Fruit fly (Drosophila melanogaster) whole organism, embryonic: ENCODE data around the gene PIG-S.
A peak's percentile ranks its signal among the peaks of the same experiment; 100 is the strongest.

Experiments used
- CG10321 ChIP-seq: fragments of 200-800 bp; sonication (Bioruptor generic); IDR thresholded peaks from 2 replicates; pipeline ENCODE4 v1.3.6; 2022; ENCODE audit warnings: missing biosample characterization, missing genetic modification characterization
- CG11093 ChIP-seq: fragments of 200-800 bp; sonication (Bioruptor generic); IDR thresholded peaks from 3 replicates; pipeline ENCODE4 v1.3.6; 2022; ENCODE audit warnings: missing biosample characterization, missing genetic modification characterization
- CG11398 ChIP-seq: fragments of 200-800 bp; sonication (Bioruptor generic); optimal IDR thresholded peaks from 2 replicates; lab custom pipeline; 2016; ENCODE audit warnings: missing biosample characterization, missing genetic modification characterization
- CG12744 ChIP-seq: fragments of 200-800 bp; sonication (Bioruptor generic); optimal IDR thresholded peaks from 2 replicates; lab custom pipeline; 2016; ENCODE audit warnings: missing biosample characterization, missing genetic modification characterization
- CG17359 ChIP-seq: fragments of 200-800 bp; sonication (Bioruptor generic); optimal IDR thresholded peaks from 3 replicates; lab custom pipeline; 2018; ENCODE audit warnings: missing biosample characterization, mild to moderate bottlenecking, missing genetic modification characterization, moderate library complexity
- CG18476 ChIP-seq: fragments of 200-800 bp; sonication (Bioruptor generic); optimal IDR thresholded peaks from 2 replicates; lab custom pipeline; 2016; ENCODE audit warnings: missing biosample characterization, mild to moderate bottlenecking, missing genetic modification characterization
- CG2202 ChIP-seq: fragments of 200-800 bp; sonication (Bioruptor generic); optimal IDR thresholded peaks from 2 replicates; lab custom pipeline; 2018; ENCODE audit warnings: missing biosample characterization, mild to moderate bottlenecking, missing genetic modification characterization
- CG31365 ChIP-seq: fragments of 200-800 bp; sonication (Bioruptor generic); optimal IDR thresholded peaks from 2 replicates; lab custom pipeline; 2018; ENCODE audit warnings: missing biosample characterization, mild to moderate bottlenecking, missing genetic modification characterization
- CG3281 ChIP-seq: fragments of 200-800 bp; sonication (Bioruptor generic); optimal IDR thresholded peaks from 3 replicates; lab custom pipeline; 2017; ENCODE audit warnings: missing biosample characterization, mild to moderate bottlenecking, missing genetic modification characterization
- CG3838 ChIP-seq: fragments of 200-800 bp; sonication (Bioruptor generic); optimal IDR thresholded peaks from 3 replicates; lab custom pipeline; 2016; ENCODE audit warnings: missing biosample characterization, missing genetic modification characterization
- CG4820 ChIP-seq: fragments of 200-800 bp; sonication (Bioruptor generic); optimal IDR thresholded peaks from 3 replicates; lab custom pipeline; 2016; ENCODE audit warnings: missing biosample characterization, missing genetic modification characterization
- CG7786 ChIP-seq: fragments of 200-800 bp; sonication (Bioruptor generic); optimal IDR thresholded peaks from 2 replicates; lab custom pipeline; 2016; ENCODE audit warnings: missing biosample characterization, missing genetic modification characterization
- CG9609 ChIP-seq: fragments of 200-800 bp; sonication (Bioruptor generic); optimal IDR thresholded peaks from 3 replicates; lab custom pipeline; 2016; ENCODE audit warnings: missing biosample characterization, missing genetic modification characterization
- CG9817 ChIP-seq: fragments of 200-800 bp; sonication (Bioruptor generic); optimal IDR thresholded peaks from 2 replicates; lab custom pipeline; 2018; ENCODE audit warnings: missing biosample characterization, mild to moderate bottlenecking, missing genetic modification characterization, moderate library complexity
- CG9932 ChIP-seq: fragments of 200-800 bp; sonication (Bioruptor generic); IDR thresholded peaks from 2 replicates; pipeline ENCODE4 v1.3.6; 2022; ENCODE audit warnings: missing biosample characterization, missing genetic modification characterization
- CrebB ChIP-seq: fragments of 200-800 bp; sonication (Bioruptor generic); optimal IDR thresholded peaks from 3 replicates; lab custom pipeline; 2018; ENCODE audit warnings: missing biosample characterization, mild to moderate bottlenecking, missing genetic modification characterization
- Dip2 ChIP-seq: fragments of 200-800 bp; sonication (Bioruptor generic); IDR thresholded peaks from 2 replicates; pipeline ENCODE4 v1.3.6; 2022; ENCODE audit warnings: missing biosample characterization, missing genetic modification characterization
- Dll ChIP-seq: fragments of 200-800 bp; sonication (Bioruptor generic); IDR thresholded peaks from 4 replicates; pipeline ENCODE4 v1.3.6; 2022; ENCODE audit warnings: missing biosample characterization, missing genetic modification characterization; ENCODE audit not compliant: partially characterized antibody
- Fer1 ChIP-seq: fragments of 200-800 bp; sonication (Bioruptor generic); optimal IDR thresholded peaks from 2 replicates; lab custom pipeline; 2017; ENCODE audit warnings: missing biosample characterization, mild to moderate bottlenecking, missing genetic modification characterization
- HLH54F ChIP-seq: fragments of 200-800 bp; sonication (Bioruptor generic); optimal IDR thresholded peaks from 3 replicates; lab custom pipeline; 2016; ENCODE audit warnings: missing biosample characterization, missing genetic modification characterization
- Hey ChIP-seq: fragments of 200-800 bp; sonication (Bioruptor generic); optimal IDR thresholded peaks from 3 replicates; lab custom pipeline; 2018; ENCODE audit warnings: missing biosample characterization, mild to moderate bottlenecking, missing genetic modification characterization
- HmgD ChIP-seq: fragments of 200-800 bp; sonication (Bioruptor generic); optimal IDR thresholded peaks from 3 replicates; lab custom pipeline; 2016; ENCODE audit warnings: missing biosample characterization, missing genetic modification characterization
- Lim3 ChIP-seq: fragments of 200-800 bp; sonication (Bioruptor generic); IDR thresholded peaks from 2 replicates; pipeline ENCODE4 v1.3.6; 2022; ENCODE audit warnings: missing biosample characterization, missing genetic modification characterization
- Optix ChIP-seq: fragments of 200-800 bp; sonication (Bioruptor generic); IDR thresholded peaks from 3 replicates; pipeline ENCODE4 v1.3.6; 2022; ENCODE audit warnings: missing biosample characterization, missing genetic modification characterization
- Pdp1 ChIP-seq, 2 experiments: fragments of 200-800 bp; sonication (Bioruptor generic); optimal IDR thresholded peaks; 3 replicates each; lab custom pipeline; 2016; ENCODE audit warnings: missing biosample characterization in 2 of 2, missing genetic modification characterization in 2 of 2, mild to moderate bottlenecking in 1 of 2, moderate library complexity in 1 of 2
- Trl ChIP-seq, 3 experiments: fragments of >200 bp in 2 of 3; fragments of 200-800 bp in 1 of 3; sonication (Bioruptor generic) in 1 of 3; optimal IDR thresholded peaks; 2 replicates in 1 of 3; 3 replicates in 2 of 3; lab custom pipeline; 2016 to 2017; ENCODE audit warnings: missing biosample characterization in 1 of 3, missing genetic modification characterization in 1 of 3
- bcd ChIP-seq: fragments of 200-800 bp; sonication (Bioruptor generic); optimal IDR thresholded peaks from 2 replicates; lab custom pipeline; 2017; ENCODE audit warnings: missing biosample characterization, mild to moderate bottlenecking, missing genetic modification characterization
- crp ChIP-seq, 2 experiments: fragments of 200-800 bp; sonication (Bioruptor generic); optimal IDR thresholded peaks; 2 replicates in 1 of 2; 3 replicates in 1 of 2; lab custom pipeline; 2017; ENCODE audit warnings: missing biosample characterization in 2 of 2, missing genetic modification characterization in 2 of 2, mild to moderate bottlenecking in 1 of 2, moderate library complexity in 1 of 2
- da ChIP-seq: fragments of 200-800 bp; sonication (Bioruptor generic); optimal IDR thresholded peaks from 2 replicates; lab custom pipeline; 2016; ENCODE audit warnings: missing biosample characterization, missing genetic modification characterization
- ems ChIP-seq: fragments of 200-800 bp; sonication (Bioruptor generic); optimal IDR thresholded peaks from 3 replicates; lab custom pipeline; 2016; ENCODE audit warnings: missing biosample characterization, missing genetic modification characterization
- eve ChIP-seq, 2 experiments: fragments of >200 bp; optimal IDR thresholded peaks; 2 replicates each; lab custom pipeline; 2017; ENCODE audit warnings: missing biosample characterization in 2 of 2, missing genetic modification characterization in 2 of 2
- eyg ChIP-seq: fragments of 200-800 bp; sonication (Bioruptor generic); optimal IDR thresholded peaks from 3 replicates; lab custom pipeline; 2016; ENCODE audit warnings: missing biosample characterization, missing genetic modification characterization
- fd3F ChIP-seq: fragments of 200-800 bp; sonication (Bioruptor generic); optimal IDR thresholded peaks from 2 replicates; lab custom pipeline; 2018; ENCODE audit warnings: missing biosample characterization, mild to moderate bottlenecking, missing genetic modification characterization, moderate library complexity
- fd64A ChIP-seq: fragments of 200-800 bp; sonication (Bioruptor generic); optimal IDR thresholded peaks from 3 replicates; lab custom pipeline; 2018; ENCODE audit warnings: missing biosample characterization, mild to moderate bottlenecking, missing genetic modification characterization
- gsb ChIP-seq: fragments of 200-800 bp; sonication (Bioruptor generic); IDR thresholded peaks from 2 replicates; pipeline ENCODE4 v1.3.6; 2022; ENCODE audit warnings: missing biosample characterization, missing genetic modification characterization
- ind ChIP-seq: fragments of 200-800 bp; sonication (Bioruptor generic); optimal IDR thresholded peaks from 3 replicates; lab custom pipeline; 2016; ENCODE audit warnings: missing biosample characterization, missing genetic modification characterization
- jumu ChIP-seq: fragments of 200-800 bp; sonication (Bioruptor generic); optimal IDR thresholded peaks from 3 replicates; lab custom pipeline; 2016; ENCODE audit warnings: missing biosample characterization, missing genetic modification characterization
- nau ChIP-seq: fragments of 200-800 bp; sonication (Bioruptor generic); optimal IDR thresholded peaks from 3 replicates; lab custom pipeline; 2017; ENCODE audit warnings: missing biosample characterization, mild to moderate bottlenecking, missing genetic modification characterization, missing genetic modification reagents
- nerfin-1 ChIP-seq: fragments of 200-800 bp; sonication (Bioruptor generic); optimal IDR thresholded peaks from 3 replicates; lab custom pipeline; 2019; ENCODE audit warnings: missing biosample characterization, mild to moderate bottlenecking, missing genetic modification characterization, moderate library complexity
- odd ChIP-seq: fragments of 200-800 bp; sonication (Bioruptor generic); optimal IDR thresholded peaks from 2 replicates; lab custom pipeline; 2017; ENCODE audit warnings: missing biosample characterization, mild to moderate bottlenecking, missing genetic modification characterization
- repo ChIP-seq: fragments of 200-800 bp; sonication (Bioruptor generic); optimal IDR thresholded peaks from 2 replicates; lab custom pipeline; 2016; ENCODE audit warnings: missing biosample characterization, missing genetic modification characterization
- rib ChIP-seq: fragments of 200-800 bp; sonication (Bioruptor generic); IDR thresholded peaks from 2 replicates; pipeline ENCODE4 v1.3.6; 2022; ENCODE audit warnings: missing biosample characterization, missing genetic modification characterization
- salm ChIP-seq: fragments of 200-800 bp; sonication (Bioruptor generic); optimal IDR thresholded peaks from 2 replicates; lab custom pipeline; 2018; ENCODE audit warnings: missing biosample characterization, mild to moderate bottlenecking, missing genetic modification characterization
- sc ChIP-seq, 3 experiments: fragments of >200 bp in 2 of 3; fragments of 200-800 bp in 1 of 3; sonication (Bioruptor generic) in 1 of 3; optimal IDR thresholded peaks; 2 replicates in 2 of 3; 3 replicates in 1 of 3; lab custom pipeline; 2017; ENCODE audit warnings: mild to moderate bottlenecking in 1 of 3, missing biosample characterization in 1 of 3, missing genetic modification characterization in 1 of 3, missing genetic modification reagents in 1 of 3
- sim ChIP-seq: fragments of 200-800 bp; sonication (Bioruptor generic); IDR thresholded peaks from 2 replicates; pipeline ENCODE4 v1.3.6; 2022; ENCODE audit warnings: missing biosample characterization, missing genetic modification characterization
- sima ChIP-seq: fragments of 200-800 bp; sonication (Bioruptor generic); optimal IDR thresholded peaks from 2 replicates; lab custom pipeline; 2016; ENCODE audit warnings: missing biosample characterization, missing genetic modification characterization
- sisA ChIP-seq: fragments of 200-800 bp; sonication (Bioruptor generic); IDR thresholded peaks from 2 replicates; pipeline ENCODE4 v1.3.6; 2022; ENCODE audit warnings: missing biosample characterization, missing genetic modification characterization
- slbo ChIP-seq: fragments of 200-800 bp; sonication (Bioruptor generic); IDR thresholded peaks from 2 replicates; pipeline ENCODE4 v1.3.6; 2022; ENCODE audit warnings: missing biosample characterization, missing genetic modification characterization
- unpg ChIP-seq: fragments of 200-800 bp; sonication (Bioruptor generic); optimal IDR thresholded peaks from 3 replicates; lab custom pipeline; 2018; ENCODE audit warnings: missing biosample characterization, mild to moderate bottlenecking, missing genetic modification characterization, moderate library complexity
- yki ChIP-seq: fragments of >200 bp; optimal IDR thresholded peaks from 3 replicates; lab custom pipeline; 2018

The PIG-S gene

dm6 chr3R:24962470-24962869 lies 44.8 kb upstream of the PIG-S start (continued):
- peak; percentile 80 for TF ChIP-seq CG17359 (tag; lab: Kevin White, UChicago)
- no peak for TF ChIP-seq CG3281 (GFP tag; lab: Kevin White, UChicago)
- TF ChIP-seq nerfin-1 (tag; lab: Kevin White, UChicago), result no peak
- TF ChIP-seq CG2202 (tag; lab: Kevin White, UChicago), result no peak
- TF ChIP-seq Dll, result no peak
- peak; percentile 28 for TF ChIP-seq CG12744 (GFP tag; lab: Kevin White, UChicago)
- peak; percentile 30 for TF ChIP-seq CrebB (tag; lab: Kevin White, UChicago)
- peak; percentile 54; the same call in 1 of the 3 replicates for TF ChIP-seq CG11093 (GFP tag; lab: Robert Waterston, UW)
- TF ChIP-seq CG7786 (GFP tag; lab: Kevin White, UChicago), result peak; percentile 43
- TF ChIP-seq fd64A (GFP tag; lab: Kevin White, UChicago), result no peak
- TF ChIP-seq Trl (optimal IDR thresholded peaks at IDR 0.05; lab: Kevin White, UChicago), result no peak
- peak; percentile 54 for TF ChIP-seq Trl (GFP tag; optimal IDR thresholded peaks at IDR 0.05; lab: Kevin White, UChicago)
- no peak for TF ChIP-seq da (GFP tag; lab: Kevin White, UChicago)
- no peak for TF ChIP-seq sc (optimal IDR thresholded peaks at IDR 0.05; lab: Kevin White, UChicago)
- TF ChIP-seq sc (GFP tag; optimal IDR thresholded peaks at IDR 0.05; lab: Kevin White, UChicago), result peak; percentile 17
- TF ChIP-seq sima (GFP tag; lab: Kevin White, UChicago), result peak; percentile 15
- peak; percentile 50 for TF ChIP-seq CG9817
- peak; percentile 51 for TF ChIP-seq ems (GFP tag; lab: Kevin White, UChicago)
- peak; percentile 77 for TF ChIP-seq unpg
- peak; percentile 70 for TF ChIP-seq bcd
- no peak for TF ChIP-seq Hey
- TF ChIP-seq HmgD (GFP tag; lab: Kevin White, UChicago), result no peak
- TF ChIP-seq sisA (GFP tag; lab: Robert Waterston, UW), result peak; percentile 75
- peak; percentile 15 for TF ChIP-seq CG9609
- TF ChIP-seq CG3838, result no peak
- TF ChIP-seq eyg (GFP tag; lab: Kevin White, UChicago), result peak; percentile 34
- peak in 1 of 2 experiments; percentile 8 for TF ChIP-seq crp (GFP tag; optimal IDR thresholded peaks at IDR 0.05; lab: Kevin White, UChicago)
- TF ChIP-seq CG11398 (GFP tag; lab: Kevin White, UChicago), result no peak
- TF ChIP-seq jumu (GFP tag; lab: Kevin White, UChicago), result peak; percentile 49
- 0 out of 2 replicates have a peak, but pooled peaks have one; percentile 37 for TF ChIP-seq CG10321 (GFP tag; lab: Robert Waterston, UW)
- no peak for TF ChIP-seq odd
- TF ChIP-seq repo (GFP tag; lab: Kevin White, UChicago), result peak; percentile 16
- TF ChIP-seq gsb, result peak; percentile 52
- TF ChIP-seq HLH54F (GFP tag; lab: Kevin White, UChicago), result peak; percentile 55
- no peak for TF ChIP-seq Fer1 (GFP tag; lab: Kevin White, UChicago)
- no peak for TF ChIP-seq yki (lab: Kevin White, UChicago)
- TF ChIP-seq Optix, result peak; percentile 62; the same call in 2 of the 3 replicates
- peak; percentile 11 for TF ChIP-seq CG4820 (GFP tag; lab: Kevin White, UChicago)
- peak; percentile 80 for TF ChIP-seq ind
- no peak for TF ChIP-seq nau (GFP tag; lab: Kevin White, UChicago)
- TF ChIP-seq CG31365, result no peak
- peak; percentile 71 for TF ChIP-seq CG9932 (GFP tag; lab: Robert Waterston, UW)
- TF ChIP-seq CG18476 (GFP tag; lab: Kevin White, UChicago), result peak; percentile 21
- no peak for TF ChIP-seq sim (GFP tag; lab: Robert Waterston, UW)
- TF ChIP-seq fd3F (GFP tag; lab: Kevin White, UChicago), result peak; percentile 27
- peak; percentile 47 for TF ChIP-seq salm
- TF ChIP-seq Pdp1 (GFP tag; optimal IDR thresholded peaks at IDR 0.05; lab: Kevin White, UChicago), result peak in 1 of 2 experiments; percentile 65
- TF ChIP-seq Dip2 (GFP tag; lab: Robert Waterston, UW), result no peak
- TF ChIP-seq Lim3, result no peak
- TF ChIP-seq eve (GFP tag; optimal IDR thresholded peaks at IDR 0.05; lab: Kevin White, UChicago), result peak in 1 of 2 experiments; percentile 55
- TF ChIP-seq rib (GFP tag; lab: Robert Waterston, UW), result 0 out of 2 replicates have a peak, but pooled peaks have one; percentile 15
- peak; percentile 75 for TF ChIP-seq slbo
